Worm (Caenorhabditis elegans) whole organism, midembryonic: Measurements from ENCODE around the gene C30G7.2.

Source experiments
- T22C8.4 ChIP-seq: fragments of 200-800 bp; sonication (Bioruptor generic); IDR thresholded peaks from 2 replicates; pipeline ENCODE4 v1.3.6; 2022; ENCODE audit warnings: missing genetic modification characterization, missing compliant biosample characterization
- cog-1 ChIP-seq: sonication (generic microtip); optimal IDR thresholded peaks from 2 replicates; lab custom pipeline; 2016; ENCODE audit warnings: missing genetic modification characterization, missing compliant biosample characterization
- flt-1 ChIP-seq: fragments of 200-800 bp; sonication (Bioruptor generic); IDR thresholded peaks from 2 replicates; pipeline ENCODE4 v1.3.6; 2022; ENCODE audit warnings: missing genetic modification characterization, missing compliant biosample characterization
- klf-2 ChIP-seq: fragments of 200-800 bp; sonication (Bioruptor generic); conservative IDR thresholded peaks from 2 replicates; pipeline ENCODE4 v1.3.6; 2022; ENCODE audit warnings: missing genetic modification reagents, missing genetic modification characterization, missing compliant biosample characterization
- med-1 ChIP-seq: sonication (generic microtip); optimal IDR thresholded peaks from 2 replicates; lab custom pipeline; 2017; ENCODE audit warnings: missing genetic modification characterization, mild to moderate bottlenecking, missing compliant biosample characterization, antibody characterized with exemption, missing genetic modification reagents; ENCODE audit not compliant: insufficient read depth
- ref-1 ChIP-seq: fragments of 200-800 bp; sonication (Bioruptor generic); conservative IDR thresholded peaks from 2 replicates; pipeline ENCODE4 v1.3.6; 2022; ENCODE audit warnings: missing genetic modification reagents, missing genetic modification characterization, missing compliant biosample characterization
- ztf-23 ChIP-seq: fragments of 200-800 bp; sonication (Bioruptor generic); IDR thresholded peaks from 2 replicates; pipeline ENCODE4 v1.3.6; 2022; ENCODE audit warnings: missing genetic modification reagents, missing genetic modification characterization, missing compliant biosample characterization
- ztf-29 ChIP-seq: fragments of 200-800 bp; sonication (Bioruptor generic); IDR thresholded peaks from 2 replicates; pipeline ENCODE4 v1.3.6; 2022; ENCODE audit warnings: missing genetic modification reagents, missing genetic modification characterization, missing compliant biosample characterization

- TF ChIP-seq ref-1 (GFP tag; lab: Robert Waterston, UW) (no peak), T22C8.4 (GFP tag; lab: Robert Waterston, UW) (no peak), cog-1 (tag; lab: Kevin White, UChicago) (no peak), med-1 (GFP tag; lab: Kevin White, UChicago) (no peak), ztf-23 (GFP tag; lab: Robert Waterston, UW) (no peak), ztf-29 (GFP tag; lab: Robert Waterston, UW) (no peak), flt-1 (no peak), klf-2 (GFP tag; lab: Robert Waterston, UW) (no peak)
These were observed 19.0 kb downstream of the C30G7.2 start, which contains the start of gene F02D8.9 for ce11 chrV:14955676-14956075.
